Fruit fly (Drosophila melanogaster) whole organism, embryonic: Measurements from ENCODE around the gene Gycbeta100B.

Experiments used
- ATbp ChIP-seq: fragments of 200-800 bp; sonication (Bioruptor generic); optimal IDR thresholded peaks from 2 replicates; lab custom pipeline; 2017; ENCODE audit warnings: missing biosample characterization, mild to moderate bottlenecking, missing genetic modification characterization, missing genetic modification reagents
- Antp ChIP-seq: fragments of 200-800 bp; sonication (Bioruptor generic); optimal IDR thresholded peaks from 3 replicates; lab custom pipeline; 2016; ENCODE audit warnings: missing biosample characterization, missing genetic modification characterization
- Bgb ChIP-seq: fragments of 200-800 bp; sonication (Bioruptor generic); IDR thresholded peaks from 2 replicates; pipeline ENCODE4 v1.3.6; 2022; ENCODE audit warnings: missing biosample characterization, missing genetic modification characterization; ENCODE audit not compliant: partially characterized antibody
- BtbVII ChIP-seq: fragments of 200-800 bp; sonication (Bioruptor generic); optimal IDR thresholded peaks from 3 replicates; lab custom pipeline; 2017; ENCODE audit warnings: missing biosample characterization, mild to moderate bottlenecking, missing genetic modification characterization
- Bteb2 ChIP-seq: fragments of 200-800 bp; sonication (Bioruptor generic); optimal IDR thresholded peaks from 2 replicates; lab custom pipeline; 2016; ENCODE audit warnings: missing biosample characterization, missing genetic modification characterization
- CG10267 ChIP-seq: fragments of 200-800 bp; sonication (Bioruptor generic); optimal IDR thresholded peaks from 2 replicates; lab custom pipeline; 2018; ENCODE audit warnings: missing biosample characterization, mild to moderate bottlenecking, missing genetic modification characterization, moderate library complexity
- CG11695 ChIP-seq: fragments of 200-800 bp; sonication (Bioruptor generic); IDR thresholded peaks from 3 replicates; pipeline ENCODE4 v1.3.6; 2022; ENCODE audit warnings: missing biosample characterization, missing genetic modification characterization
- CG13894 ChIP-seq: fragments of 200-800 bp; sonication (Bioruptor generic); optimal IDR thresholded peaks from 3 replicates; lab custom pipeline; 2018; ENCODE audit warnings: missing biosample characterization, mild to moderate bottlenecking, missing genetic modification characterization, moderate library complexity
- CG14860 ChIP-seq: fragments of 200-800 bp; sonication (Bioruptor generic); IDR thresholded peaks from 3 replicates; pipeline ENCODE4 v1.3.6; 2022; ENCODE audit warnings: missing biosample characterization, missing genetic modification characterization; ENCODE audit not compliant: partially characterized antibody
- CG2129 ChIP-seq: fragments of 200-800 bp; sonication (Bioruptor generic); IDR thresholded peaks from 2 replicates; pipeline ENCODE4 v1.3.6; 2022; ENCODE audit warnings: missing biosample characterization, missing genetic modification characterization; ENCODE audit not compliant: partially characterized antibody
- CG2678 ChIP-seq: fragments of 200-800 bp; sonication (Bioruptor generic); optimal IDR thresholded peaks from 3 replicates; lab custom pipeline; 2019; ENCODE audit warnings: missing biosample characterization, mild to moderate bottlenecking, missing genetic modification characterization, moderate library complexity
- CG3281 ChIP-seq: fragments of 200-800 bp; sonication (Bioruptor generic); optimal IDR thresholded peaks from 3 replicates; lab custom pipeline; 2017; ENCODE audit warnings: missing biosample characterization, mild to moderate bottlenecking, missing genetic modification characterization
- CG4424 ChIP-seq: fragments of 200-800 bp; sonication (Bioruptor generic); optimal IDR thresholded peaks from 3 replicates; lab custom pipeline; 2016; ENCODE audit warnings: missing biosample characterization, missing genetic modification characterization
- CG7839 ChIP-seq: fragments of 200-800 bp; sonication (Bioruptor generic); optimal IDR thresholded peaks from 3 replicates; lab custom pipeline; 2018; ENCODE audit warnings: missing biosample characterization, mild to moderate bottlenecking, missing genetic modification characterization, moderate library complexity
- CG8359 ChIP-seq: fragments of 200-800 bp; sonication (Bioruptor generic); optimal IDR thresholded peaks from 2 replicates; lab custom pipeline; 2017; ENCODE audit warnings: missing biosample characterization, mild to moderate bottlenecking, missing genetic modification characterization, borderline replicate concordance
- CG9932 ChIP-seq: fragments of 200-800 bp; sonication (Bioruptor generic); IDR thresholded peaks from 2 replicates; pipeline ENCODE4 v1.3.6; 2022; ENCODE audit warnings: missing biosample characterization, missing genetic modification characterization
- Dp ChIP-seq: fragments of 200-800 bp; sonication (Bioruptor generic); optimal IDR thresholded peaks from 2 replicates; lab custom pipeline; 2018; ENCODE audit warnings: missing biosample characterization, mild to moderate bottlenecking, missing genetic modification characterization, moderate library complexity
- E2f2 ChIP-seq: fragments of 200-800 bp; sonication (Bioruptor generic); IDR thresholded peaks from 2 replicates; pipeline ENCODE4 v1.3.6; 2022; ENCODE audit warnings: missing biosample characterization, missing genetic modification characterization
- Hmr ChIP-seq: fragments of 200-800 bp; sonication (Bioruptor generic); optimal IDR thresholded peaks from 3 replicates; lab custom pipeline; 2017; ENCODE audit warnings: mild to moderate bottlenecking, missing biosample characterization, missing genetic modification reagents, missing genetic modification characterization
- Mes4 ChIP-seq: fragments of 200-800 bp; sonication (Bioruptor generic); optimal IDR thresholded peaks from 2 replicates; lab custom pipeline; 2016; ENCODE audit warnings: missing biosample characterization, missing genetic modification characterization
- Myb ChIP-seq: fragments of 200-800 bp; sonication (Bioruptor generic); optimal IDR thresholded peaks from 2 replicates; lab custom pipeline; 2016; ENCODE audit warnings: missing biosample characterization, missing genetic modification characterization
- NC2β ChIP-seq: fragments of 200-800 bp; sonication (Bioruptor generic); optimal IDR thresholded peaks from 2 replicates; lab custom pipeline; 2016; ENCODE audit warnings: missing biosample characterization, missing genetic modification characterization
- Nf-YC ChIP-seq: fragments of 200-800 bp; optimal IDR thresholded peaks from 3 replicates; lab custom pipeline; 2019; ENCODE audit warnings: missing biosample characterization, mild to moderate bottlenecking, missing genetic modification characterization, moderate library complexity
- Oli ChIP-seq: fragments of 200-800 bp; sonication (Bioruptor generic); optimal IDR thresholded peaks from 2 replicates; lab custom pipeline; 2018; ENCODE audit warnings: missing biosample characterization, mild to moderate bottlenecking, missing genetic modification characterization, moderate library complexity
- Pdp1 ChIP-seq, 2 experiments: fragments of 200-800 bp; sonication (Bioruptor generic); optimal IDR thresholded peaks; 3 replicates each; lab custom pipeline; 2016; ENCODE audit warnings: missing biosample characterization in 2 of 2, missing genetic modification characterization in 2 of 2, mild to moderate bottlenecking in 1 of 2, moderate library complexity in 1 of 2
- Sox100B ChIP-seq: fragments of 200-800 bp; sonication (Bioruptor generic); optimal IDR thresholded peaks from 3 replicates; lab custom pipeline; 2018; ENCODE audit warnings: missing biosample characterization, mild to moderate bottlenecking, missing genetic modification characterization
- ab ChIP-seq: fragments of 200-800 bp; sonication (Bioruptor generic); optimal IDR thresholded peaks from 2 replicates; lab custom pipeline; 2016; ENCODE audit warnings: missing biosample characterization, missing genetic modification characterization
- abd-A ChIP-seq: fragments of 200-800 bp; sonication (Bioruptor generic); optimal IDR thresholded peaks from 3 replicates; lab custom pipeline; 2019; ENCODE audit warnings: missing biosample characterization, mild to moderate bottlenecking, missing genetic modification characterization, moderate library complexity
- al ChIP-seq: fragments of 200-800 bp; sonication (Bioruptor generic); IDR thresholded peaks from 2 replicates; pipeline ENCODE4 v1.3.6; 2022; ENCODE audit warnings: missing biosample characterization, missing genetic modification characterization
- bbx ChIP-seq: fragments of 200-800 bp; sonication (Bioruptor generic); IDR thresholded peaks from 2 replicates; pipeline ENCODE4 v1.3.6; 2022; ENCODE audit warnings: missing biosample characterization, missing genetic modification characterization; ENCODE audit not compliant: partially characterized antibody
- bigmax ChIP-seq: fragments of 200-800 bp; sonication (Bioruptor generic); optimal IDR thresholded peaks from 2 replicates; lab custom pipeline; 2018; ENCODE audit warnings: missing biosample characterization, mild to moderate bottlenecking, missing genetic modification characterization
- crp ChIP-seq, 2 experiments: fragments of 200-800 bp; sonication (Bioruptor generic); optimal IDR thresholded peaks; 2 replicates in 1 of 2; 3 replicates in 1 of 2; lab custom pipeline; 2017; ENCODE audit warnings: missing biosample characterization in 2 of 2, missing genetic modification characterization in 2 of 2, mild to moderate bottlenecking in 1 of 2, moderate library complexity in 1 of 2
- dm ChIP-seq: fragments of 200-800 bp; sonication (Bioruptor generic); optimal IDR thresholded peaks from 3 replicates; lab custom pipeline; 2016; ENCODE audit warnings: missing biosample characterization, missing genetic modification characterization
- dpn ChIP-seq, 2 experiments: fragments of 200-800 bp; sonication (Bioruptor generic); optimal IDR thresholded peaks; 3 replicates each; lab custom pipeline; 2016; ENCODE audit warnings: missing biosample characterization in 2 of 2, missing genetic modification characterization in 2 of 2
- en ChIP-seq: fragments of 200-800 bp; sonication (Bioruptor generic); optimal IDR thresholded peaks from 2 replicates; lab custom pipeline; 2016; ENCODE audit warnings: missing biosample characterization, missing genetic modification characterization
- ftz-f1 ChIP-seq: fragments of 200-800 bp; sonication (Bioruptor generic); optimal IDR thresholded peaks from 2 replicates; lab custom pipeline; 2016; ENCODE audit warnings: missing biosample characterization, missing genetic modification characterization
- gce ChIP-seq: fragments of 200-800 bp; sonication (Bioruptor generic); IDR thresholded peaks from 3 replicates; pipeline ENCODE4 v1.3.6; 2022; ENCODE audit warnings: missing biosample characterization, missing genetic modification characterization
- grn ChIP-seq: fragments of 200-800 bp; sonication (Bioruptor generic); optimal IDR thresholded peaks from 3 replicates; lab custom pipeline; 2017; ENCODE audit warnings: missing biosample characterization, missing genetic modification characterization
- her ChIP-seq: fragments of 200-800 bp; sonication (Bioruptor generic); optimal IDR thresholded peaks from 2 replicates; lab custom pipeline; 2016; ENCODE audit warnings: missing biosample characterization, missing genetic modification characterization
- kay ChIP-seq: fragments of 200-800 bp; sonication (Bioruptor generic); optimal IDR thresholded peaks from 2 replicates; lab custom pipeline; 2016; ENCODE audit warnings: missing biosample characterization, missing genetic modification characterization
- lab ChIP-seq: fragments of 200-800 bp; sonication (Bioruptor generic); optimal IDR thresholded peaks from 3 replicates; lab custom pipeline; 2017; ENCODE audit warnings: missing biosample characterization, missing genetic modification characterization, mild to moderate bottlenecking, moderate library complexity, missing genetic modification reagents
- pum ChIP-seq: fragments of 200-800 bp; sonication (Bioruptor generic); optimal IDR thresholded peaks from 2 replicates; lab custom pipeline; 2016; ENCODE audit warnings: missing biosample characterization, missing genetic modification characterization
- pzg ChIP-seq: fragments of 200-800 bp; sonication (Bioruptor generic); optimal IDR thresholded peaks from 3 replicates; lab custom pipeline; 2018; ENCODE audit warnings: missing biosample characterization, mild to moderate bottlenecking, missing genetic modification characterization, moderate library complexity
- sd ChIP-seq: fragments of 200-800 bp; sonication (Bioruptor generic); optimal IDR thresholded peaks from 3 replicates; lab custom pipeline; 2018; ENCODE audit warnings: missing biosample characterization, mild to moderate bottlenecking, missing genetic modification characterization, moderate library complexity
- sim ChIP-seq: fragments of 200-800 bp; sonication (Bioruptor generic); IDR thresholded peaks from 2 replicates; pipeline ENCODE4 v1.3.6; 2022; ENCODE audit warnings: missing biosample characterization, missing genetic modification characterization
- stc ChIP-seq: fragments of 200-800 bp; sonication (Bioruptor generic); IDR thresholded peaks from 2 replicates; pipeline ENCODE4 v1.3.6; 2022; ENCODE audit warnings: missing biosample characterization, missing genetic modification characterization
- unpg ChIP-seq: fragments of 200-800 bp; sonication (Bioruptor generic); optimal IDR thresholded peaks from 3 replicates; lab custom pipeline; 2018; ENCODE audit warnings: missing biosample characterization, mild to moderate bottlenecking, missing genetic modification characterization, moderate library complexity
- vvl ChIP-seq: fragments of 200-800 bp; sonication (Bioruptor generic); IDR thresholded peaks from 2 replicates; pipeline ENCODE4 v1.3.6; 2022; ENCODE audit warnings: missing biosample characterization, missing genetic modification characterization
- yki ChIP-seq: fragments of >200 bp; optimal IDR thresholded peaks from 3 replicates; lab custom pipeline; 2018

The Gycbeta100B gene

dm6 chr3R:31125746-31126199 lies 8.4 kb upstream of the Gycbeta100B start, which contains the start of gene CG15554 (continued):
- TF ChIP-seq stc (GFP tag; lab: Robert Waterston, UW) (no peak), vvl (peak; percentile 59; the same call in 1 of the 2 replicates), BtbVII (GFP tag; lab: Kevin White, UChicago) (no peak), CG2129 (GFP tag; lab: Robert Waterston, UW) (no peak), CG7839 (tag; lab: Kevin White, UChicago) (no peak)

dm6 chr3R:31127357-31127775 lies 6.8 kb upstream of the Gycbeta100B start:
- TF ChIP-seq Pdp1 (GFP tag; optimal IDR thresholded peaks at IDR 0.05; lab: Kevin White, UChicago) (no peak), CG4424 (GFP tag; lab: Kevin White, UChicago) (no peak), yki (no peak), unpg (GFP tag; lab: Kevin White, UChicago) (peak; percentile 32), dm (GFP tag; lab: Kevin White, UChicago) (no peak), E2f2 (GFP tag; lab: Robert Waterston, UW) (peak; percentile 72), ftz-f1 (GFP tag; lab: Kevin White, UChicago) (no peak), Hmr (GFP tag; lab: Kevin White, UChicago) (peak; percentile 45), CG13894 (tag; lab: Kevin White, UChicago) (peak; percentile 53), sim (no peak), Sox100B (GFP tag; lab: Kevin White, UChicago) (no peak), lab (GFP tag; lab: Kevin White, UChicago) (peak; percentile 1), CG3281 (GFP tag; lab: Kevin White, UChicago) (no peak), Oli (tag; lab: Kevin White, UChicago) (no peak), bigmax (GFP tag; lab: Kevin White, UChicago) (no peak), CG11695 (no peak), kay (GFP tag; lab: Kevin White, UChicago) (peak; percentile 60), Bteb2 (no peak), Myb (GFP tag; lab: Kevin White, UChicago) (no peak), ATbp (GFP tag; lab: Kevin White, UChicago) (peak; percentile 53), CG9932 (GFP tag; lab: Robert Waterston, UW) (no peak), crp (GFP tag; optimal IDR thresholded peaks at IDR 0.05; lab: Kevin White, UChicago) (peak in 1 of 2 experiments; percentile 67), bbx (GFP tag; lab: Robert Waterston, UW) (no peak), abd-A (peak; percentile 83), pzg (GFP tag; lab: Kevin White, UChicago) (peak; percentile 4), sd (tag; lab: Kevin White, UChicago) (peak; percentile 30), Bgb (peak; percentile 38; the same call in 1 of the 2 replicates), Dp (peak; percentile 45), ab (GFP tag; lab: Kevin White, UChicago) (no peak), CG2678 (peak; percentile 17), vvl (peak; percentile 53; the same call in 1 of the 2 replicates), her (GFP tag; lab: Kevin White, UChicago) (no peak), Antp (no peak), CG8359 (GFP tag; lab: Kevin White, UChicago) (no peak), grn (GFP tag; lab: Kevin White, UChicago) (peak; percentile 88), en (GFP tag; lab: Kevin White, UChicago) (no peak), CG14860 (GFP tag; lab: Robert Waterston, UW) (no peak), CG10267 (tag; lab: Kevin White, UChicago) (no peak), Nf-YC (tag; lab: Kevin White, UChicago) (peak; percentile 1), pum (GFP tag; lab: Kevin White, UChicago) (no peak), NC2β (GFP tag; lab: Kevin White, UChicago) (no peak), Mes4 (GFP tag; lab: Kevin White, UChicago) (no peak), al (no peak), gce (GFP tag; lab: Robert Waterston, UW) (no peak), dpn (GFP tag; optimal IDR thresholded peaks at IDR 0.05; lab: Kevin White, UChicago) (no peak)
